Fruit fly (Drosophila melanogaster) whole organism, embryonic: ENCODE measurements around the gene CG13032.

Experiments used
- Aef1 ChIP-seq: fragments of 200-800 bp; sonication (Bioruptor generic); IDR thresholded peaks from 3 replicates; pipeline ENCODE4 v1.3.6; 2022; ENCODE audit warnings: missing biosample characterization, missing genetic modification characterization
- Blimp-1 ChIP-seq: fragments of 200-800 bp; sonication (Bioruptor generic); optimal IDR thresholded peaks from 3 replicates; lab custom pipeline; 2018; ENCODE audit warnings: missing biosample characterization, missing genetic modification characterization, mild to moderate bottlenecking, moderate library complexity, missing genetic modification reagents
- CG10959 ChIP-seq: fragments of 200-800 bp; sonication (Bioruptor generic); IDR thresholded peaks from 2 replicates; pipeline ENCODE4 v1.3.6; 2022; ENCODE audit warnings: missing biosample characterization, missing genetic modification characterization
- CG10979 ChIP-seq: fragments of 200-800 bp; sonication (Bioruptor generic); optimal IDR thresholded peaks from 2 replicates; lab custom pipeline; 2018; ENCODE audit warnings: missing biosample characterization, mild to moderate bottlenecking, missing genetic modification characterization, moderate library complexity
- CG11723 ChIP-seq: fragments of 200-800 bp; sonication (Bioruptor generic); optimal IDR thresholded peaks from 2 replicates; lab custom pipeline; 2017; ENCODE audit warnings: missing biosample characterization, mild to moderate bottlenecking, missing genetic modification characterization
- CG12155 ChIP-seq: fragments of 200-800 bp; sonication (Bioruptor generic); optimal IDR thresholded peaks from 3 replicates; lab custom pipeline; 2016; ENCODE audit warnings: missing biosample characterization, missing genetic modification characterization
- CG13894 ChIP-seq: fragments of 200-800 bp; sonication (Bioruptor generic); optimal IDR thresholded peaks from 3 replicates; lab custom pipeline; 2018; ENCODE audit warnings: missing biosample characterization, mild to moderate bottlenecking, missing genetic modification characterization, moderate library complexity
- CG14710 ChIP-seq: fragments of 200-800 bp; sonication (Bioruptor generic); optimal IDR thresholded peaks from 3 replicates; lab custom pipeline; 2019; ENCODE audit warnings: missing biosample characterization, mild to moderate bottlenecking, missing genetic modification characterization, moderate library complexity
- CG17568 ChIP-seq: fragments of 200-800 bp; sonication (Bioruptor generic); optimal IDR thresholded peaks from 2 replicates; lab custom pipeline; 2018; ENCODE audit warnings: missing biosample characterization, mild to moderate bottlenecking, missing genetic modification characterization, moderate library complexity
- CG31224 ChIP-seq: fragments of 200-800 bp; sonication (Bioruptor generic); IDR thresholded peaks from 2 replicates; pipeline ENCODE4 v1.3.6; 2022; ENCODE audit warnings: missing biosample characterization, missing genetic modification characterization
- CG3163 ChIP-seq: fragments of 200-800 bp; sonication (Bioruptor generic); optimal IDR thresholded peaks from 3 replicates; lab custom pipeline; 2016; ENCODE audit warnings: missing biosample characterization, missing genetic modification characterization
- CG3407 ChIP-seq: fragments of 200-800 bp; sonication (Bioruptor generic); optimal IDR thresholded peaks from 2 replicates; lab custom pipeline; 2018; ENCODE audit warnings: missing biosample characterization, mild to moderate bottlenecking, missing genetic modification characterization
- CG3838 ChIP-seq: fragments of 200-800 bp; sonication (Bioruptor generic); optimal IDR thresholded peaks from 3 replicates; lab custom pipeline; 2016; ENCODE audit warnings: missing biosample characterization, missing genetic modification characterization
- CG42726 ChIP-seq: fragments of 200-800 bp; sonication (Bioruptor generic); IDR thresholded peaks from 2 replicates; pipeline ENCODE4 v1.3.6; 2022; ENCODE audit warnings: missing biosample characterization, missing genetic modification characterization; ENCODE audit not compliant: partially characterized antibody
- CG6254 ChIP-seq: fragments of 200-800 bp; sonication (Bioruptor generic); optimal IDR thresholded peaks from 3 replicates; lab custom pipeline; 2017; ENCODE audit warnings: mild to moderate bottlenecking, missing biosample characterization, missing genetic modification reagents, missing genetic modification characterization
- CG8281 ChIP-seq: fragments of 200-800 bp; sonication (Bioruptor generic); optimal IDR thresholded peaks from 2 replicates; lab custom pipeline; 2018; ENCODE audit warnings: missing biosample characterization, mild to moderate bottlenecking, missing genetic modification characterization, moderate library complexity
- CG8359 ChIP-seq: fragments of 200-800 bp; sonication (Bioruptor generic); optimal IDR thresholded peaks from 2 replicates; lab custom pipeline; 2017; ENCODE audit warnings: missing biosample characterization, mild to moderate bottlenecking, missing genetic modification characterization, borderline replicate concordance
- CG8388 ChIP-seq: fragments of 200-800 bp; sonication (Bioruptor generic); optimal IDR thresholded peaks from 2 replicates; lab custom pipeline; 2019; ENCODE audit warnings: missing biosample characterization, mild to moderate bottlenecking, missing genetic modification characterization, moderate library complexity
- CG9215 ChIP-seq: fragments of 200-800 bp; sonication (Bioruptor generic); IDR thresholded peaks from 2 replicates; pipeline ENCODE4 v1.3.6; 2022; ENCODE audit warnings: missing biosample characterization, missing genetic modification characterization
- Dip3 ChIP-seq: fragments of 200-800 bp; sonication (Bioruptor generic); optimal IDR thresholded peaks from 3 replicates; lab custom pipeline; 2016; ENCODE audit warnings: missing biosample characterization, missing genetic modification characterization
- Ets65A ChIP-seq: fragments of 200-800 bp; sonication (Bioruptor generic); peaks from one replicate; lab custom pipeline; 2016; ENCODE audit warnings: missing biosample characterization, missing genetic modification characterization
- H15 ChIP-seq: fragments of 200-800 bp; sonication (Bioruptor generic); IDR thresholded peaks from 3 replicates; pipeline ENCODE4 v1.3.6; 2022; ENCODE audit warnings: missing biosample characterization, missing genetic modification characterization
- HHEX ChIP-seq: fragments of 200-800 bp; sonication (Bioruptor generic); optimal IDR thresholded peaks from 3 replicates; lab custom pipeline; 2017; ENCODE audit warnings: missing biosample characterization, mild to moderate bottlenecking, missing genetic modification characterization, missing genetic modification reagents
- Hr78 ChIP-seq, 2 experiments: fragments of 200-800 bp in 1 of 2; fragments of >200 bp in 1 of 2; sonication (Bioruptor generic) in 1 of 2; optimal IDR thresholded peaks; 2 replicates each; lab custom pipeline; 2017 to 2019; ENCODE audit warnings: missing biosample characterization in 2 of 2, missing genetic modification characterization in 2 of 2, mild to moderate bottlenecking in 1 of 2, moderate library complexity in 1 of 2
- MTF-1 ChIP-seq: fragments of 200-800 bp; sonication (Bioruptor generic); optimal IDR thresholded peaks from 2 replicates; lab custom pipeline; 2018; ENCODE audit warnings: missing biosample characterization, mild to moderate bottlenecking, missing genetic modification characterization, borderline replicate concordance
- Rx ChIP-seq: fragments of 200-800 bp; sonication (Bioruptor generic); IDR thresholded peaks from 2 replicates; pipeline ENCODE4 v1.3.6; 2022; ENCODE audit warnings: missing biosample characterization, missing genetic modification characterization
- bbx ChIP-seq: fragments of 200-800 bp; sonication (Bioruptor generic); IDR thresholded peaks from 2 replicates; pipeline ENCODE4 v1.3.6; 2022; ENCODE audit warnings: missing biosample characterization, missing genetic modification characterization; ENCODE audit not compliant: partially characterized antibody
- bigmax ChIP-seq: fragments of 200-800 bp; sonication (Bioruptor generic); optimal IDR thresholded peaks from 2 replicates; lab custom pipeline; 2018; ENCODE audit warnings: missing biosample characterization, mild to moderate bottlenecking, missing genetic modification characterization
- cas ChIP-seq: fragments of 200-800 bp; sonication (Bioruptor generic); IDR thresholded peaks from 2 replicates; pipeline ENCODE4 v1.3.6; 2022; ENCODE audit warnings: missing biosample characterization, missing genetic modification characterization
- cato ChIP-seq: fragments of 200-800 bp; sonication (Bioruptor generic); optimal IDR thresholded peaks from 2 replicates; lab custom pipeline; 2016; ENCODE audit warnings: missing biosample characterization, missing genetic modification characterization, borderline replicate concordance
- chif ChIP-seq, 2 experiments: fragments of 200-800 bp; sonication (Bioruptor generic); optimal IDR thresholded peaks; 3 replicates each; lab custom pipeline; 2016; ENCODE audit warnings: missing biosample characterization in 2 of 2, missing genetic modification characterization in 2 of 2
- chn ChIP-seq: fragments of 200-800 bp; sonication (Bioruptor generic); optimal IDR thresholded peaks from 2 replicates; lab custom pipeline; 2016; ENCODE audit warnings: missing biosample characterization, missing genetic modification characterization
- crc ChIP-seq: fragments of 200-800 bp; sonication (Bioruptor generic); optimal IDR thresholded peaks from 2 replicates; lab custom pipeline; 2016; ENCODE audit warnings: missing biosample characterization, missing genetic modification characterization
- eyg ChIP-seq: fragments of 200-800 bp; sonication (Bioruptor generic); optimal IDR thresholded peaks from 3 replicates; lab custom pipeline; 2016; ENCODE audit warnings: missing biosample characterization, missing genetic modification characterization
- fd96Cb ChIP-seq: fragments of 200-800 bp; sonication (Bioruptor generic); optimal IDR thresholded peaks from 2 replicates; lab custom pipeline; 2018; ENCODE audit warnings: missing biosample characterization, mild to moderate bottlenecking, missing genetic modification characterization, moderate library complexity
- gce ChIP-seq: fragments of 200-800 bp; sonication (Bioruptor generic); IDR thresholded peaks from 3 replicates; pipeline ENCODE4 v1.3.6; 2022; ENCODE audit warnings: missing biosample characterization, missing genetic modification characterization
- gro ChIP-seq: fragments of 200-800 bp; sonication (Bioruptor generic); optimal IDR thresholded peaks from 2 replicates; lab custom pipeline; 2016; ENCODE audit warnings: missing biosample characterization, missing genetic modification characterization
- gsb-n ChIP-seq: fragments of 200-800 bp; sonication (Bioruptor generic); optimal IDR thresholded peaks from 3 replicates; lab custom pipeline; 2018; ENCODE audit warnings: missing biosample characterization, mild to moderate bottlenecking, missing genetic modification characterization
- inv ChIP-seq: fragments of 200-800 bp; sonication (Bioruptor generic); IDR thresholded peaks from 2 replicates; pipeline ENCODE4 v1.3.6; 2022; ENCODE audit warnings: missing biosample characterization, missing genetic modification characterization; ENCODE audit not compliant: partially characterized antibody
- luna ChIP-seq: fragments of 200-800 bp; sonication (Bioruptor generic); optimal IDR thresholded peaks from 2 replicates; lab custom pipeline; 2016; ENCODE audit warnings: missing biosample characterization, missing genetic modification characterization
- oc ChIP-seq: fragments of 200-800 bp; sonication (Bioruptor generic); optimal IDR thresholded peaks from 2 replicates; lab custom pipeline; 2018; ENCODE audit warnings: missing biosample characterization, mild to moderate bottlenecking, missing genetic modification characterization, moderate library complexity
- pnt ChIP-seq: fragments of 200-800 bp; sonication (Bioruptor generic); optimal IDR thresholded peaks from 3 replicates; lab custom pipeline; 2016; ENCODE audit warnings: missing biosample characterization, missing genetic modification characterization
- ro ChIP-seq: fragments of 200-800 bp; sonication (Bioruptor generic); IDR thresholded peaks from 2 replicates; pipeline ENCODE4 v1.3.6; 2022; ENCODE audit warnings: missing biosample characterization, missing genetic modification characterization
- sd ChIP-seq: fragments of 200-800 bp; sonication (Bioruptor generic); optimal IDR thresholded peaks from 3 replicates; lab custom pipeline; 2018; ENCODE audit warnings: missing biosample characterization, mild to moderate bottlenecking, missing genetic modification characterization, moderate library complexity
- shn ChIP-seq: fragments of 200-800 bp; sonication (Bioruptor generic); optimal IDR thresholded peaks from 3 replicates; lab custom pipeline; 2016; ENCODE audit warnings: missing biosample characterization, missing genetic modification characterization
- tio ChIP-seq: fragments of 200-800 bp; sonication (Bioruptor generic); optimal IDR thresholded peaks from 2 replicates; lab custom pipeline; 2017; ENCODE audit warnings: missing biosample characterization, missing genetic modification characterization, inconsistent platforms
- ttk ChIP-seq: fragments of 200-800 bp; sonication (Bioruptor generic); IDR thresholded peaks from 2 replicates; pipeline ENCODE4 v2.1.2; 2022; ENCODE audit warnings: missing biosample characterization, missing genetic modification characterization

Gene CG13032

dm6 chr3L:16661167-16662109 is 12.3 kb upstream of the CG13032 start, which contains the start of gene Baldspot (continued):
- TF ChIP-seq cato (GFP tag; lab: Kevin White, UChicago), result no peak
- peak; percentile 47 for TF ChIP-seq CG3407 (GFP tag; lab: Kevin White, UChicago)
- 0 out of 2 replicates have a peak, but pooled peaks have one; percentile 15 for TF ChIP-seq inv (GFP tag; lab: Robert Waterston, UW)
- TF ChIP-seq crc (GFP tag; lab: Kevin White, UChicago), result peak; percentile 83
- peak; percentile 45 for TF ChIP-seq CG10959 (GFP tag; lab: Robert Waterston, UW)
- TF ChIP-seq luna (GFP tag; lab: Kevin White, UChicago), result peak; percentile 71
- peak; percentile 75 for TF ChIP-seq gro (GFP tag; lab: Kevin White, UChicago)
- TF ChIP-seq sd (tag; lab: Kevin White, UChicago), result peak; percentile 47
- peak; percentile 71 for TF ChIP-seq gsb-n (tag; lab: Kevin White, UChicago)
- TF ChIP-seq CG10979 (tag; lab: Kevin White, UChicago), result peak; percentile 89
- TF ChIP-seq CG17568 (GFP tag; lab: Kevin White, UChicago), result peak; percentile 54
- peak; percentile 43; the same call in 1 of the 2 replicates for TF ChIP-seq CG31224
- peak; percentile 80 for TF ChIP-seq CG6254 (GFP tag; lab: Kevin White, UChicago)
- no peak for TF ChIP-seq ro
- TF ChIP-seq CG14710 (tag; lab: Kevin White, UChicago), result peak; percentile 90
- TF ChIP-seq HHEX (GFP tag; lab: Kevin White, UChicago), result peak; percentile 92
- TF ChIP-seq CG12155, result peak; percentile 94
- peak; percentile 54 for TF ChIP-seq Rx
- no peak for TF ChIP-seq CG3838
- TF ChIP-seq Hr78 (GFP tag; optimal IDR thresholded peaks at IDR 0.05; lab: Kevin White, UChicago), result peak in 1 of 2 experiments; percentile 26
- peak; percentile 81 for TF ChIP-seq fd96Cb (tag; lab: Kevin White, UChicago)
- TF ChIP-seq cas (GFP tag; lab: Robert Waterston, UW), result 0 out of 2 replicates have a peak, but pooled peaks have one; percentile 24
- TF ChIP-seq gce, result peak; percentile 25; the same call in 1 of the 3 replicates
- peak; percentile 72 for TF ChIP-seq oc
- peak; percentile 79 for TF ChIP-seq CG13894 (tag; lab: Kevin White, UChicago)
- peak; percentile 58 for TF ChIP-seq CG8281 (tag; lab: Kevin White, UChicago)
- TF ChIP-seq CG8388 (GFP tag; lab: Kevin White, UChicago), result peak; percentile 78
- TF ChIP-seq H15 (GFP tag; lab: Robert Waterston, UW), result no peak
- TF ChIP-seq CG3163 (GFP tag; lab: Kevin White, UChicago), result peak; percentile 60
- peak; percentile 71 for TF ChIP-seq CG8359 (GFP tag; lab: Kevin White, UChicago)
- no peak for TF ChIP-seq tio (GFP tag; lab: Kevin White, UChicago)
- TF ChIP-seq bbx (GFP tag; lab: Robert Waterston, UW), result peak; percentile 81
- no peak for TF ChIP-seq CG11723 (GFP tag; lab: Kevin White, UChicago)
- TF ChIP-seq shn (GFP tag; lab: Kevin White, UChicago), result peak; percentile 61
- peak; percentile 55 for TF ChIP-seq Dip3
- peak; percentile 62 for TF ChIP-seq CG9215
- TF ChIP-seq bigmax (GFP tag; lab: Kevin White, UChicago), result peak; percentile 54
- TF ChIP-seq pnt (GFP tag; lab: Kevin White, UChicago), result peak; percentile 88
- TF ChIP-seq MTF-1 (GFP tag; lab: Kevin White, UChicago), result peak; percentile 69
- peak; percentile 43 to 80 for TF ChIP-seq chif (GFP tag; optimal IDR thresholded peaks at IDR 0.05; lab: Kevin White, UChicago)
- peak; percentile 83 for TF ChIP-seq Blimp-1 (GFP tag; lab: Kevin White, UChicago)
- TF ChIP-seq ttk (GFP tag; lab: Robert Waterston, UW), result no peak
- peak; percentile 48 for TF ChIP-seq chn (GFP tag; lab: Kevin White, UChicago)
- peak; percentile 88 for TF ChIP-seq eyg
- TF ChIP-seq Aef1 (GFP tag; lab: Robert Waterston, UW), result peak; percentile 35; the same call in 2 of the 3 replicates
- TF ChIP-seq CG42726, result peak; percentile 74; the same call in 1 of the 2 replicates
- peak; percentile 98 for TF ChIP-seq Ets65A (GFP tag; lab: Kevin White, UChicago)
